Worm (Caenorhabditis elegans) whole organism, L4/young adult: ENCODE data around the gene gpcp-2.

Experiments used
- W03F9.2 ChIP-seq: fragments of 150-350 bp; optimal IDR thresholded peaks from 2 replicates; lab custom pipeline; 2014; ENCODE audit warnings: missing biosample characterization, missing genetic modification characterization
- dao-5 ChIP-seq: sonication (generic microtip); optimal IDR thresholded peaks from 2 replicates; lab custom pipeline; 2016; ENCODE audit warnings: missing genotype, missing genetic modification characterization, moderate library complexity, missing compliant biosample characterization

- TF ChIP-seq W03F9.2 (tag; lab: Kevin White, UChicago) (no peak), dao-5 (tag; lab: Kevin White, UChicago) (no peak)
These were observed 38.6 kb downstream of the gpcp-2 start for ce11 chrII:8034617-8035016.
